Worm (Caenorhabditis elegans) whole organism, midembryonic: ENCODE data around the gene str-214.

Experiments used
- T22C8.4 ChIP-seq: fragments of 200-800 bp; sonication (Bioruptor generic); IDR thresholded peaks from 2 replicates; pipeline ENCODE4 v1.3.6; 2022; ENCODE audit warnings: missing genetic modification characterization, missing compliant biosample characterization
- cog-1 ChIP-seq: sonication (generic microtip); optimal IDR thresholded peaks from 2 replicates; lab custom pipeline; 2016; ENCODE audit warnings: missing genetic modification characterization, missing compliant biosample characterization
- flt-1 ChIP-seq: fragments of 200-800 bp; sonication (Bioruptor generic); IDR thresholded peaks from 2 replicates; pipeline ENCODE4 v1.3.6; 2022; ENCODE audit warnings: missing genetic modification characterization, missing compliant biosample characterization
- klf-2 ChIP-seq: fragments of 200-800 bp; sonication (Bioruptor generic); conservative IDR thresholded peaks from 2 replicates; pipeline ENCODE4 v1.3.6; 2022; ENCODE audit warnings: missing genetic modification reagents, missing genetic modification characterization, missing compliant biosample characterization
- ref-1 ChIP-seq: fragments of 200-800 bp; sonication (Bioruptor generic); conservative IDR thresholded peaks from 2 replicates; pipeline ENCODE4 v1.3.6; 2022; ENCODE audit warnings: missing genetic modification reagents, missing genetic modification characterization, missing compliant biosample characterization
- tab-1 ChIP-seq: fragments of 200-800 bp; sonication (Bioruptor generic); IDR thresholded peaks from 2 replicates; pipeline ENCODE4 v1.3.6; 2022; ENCODE audit warnings: missing genetic modification characterization, missing compliant biosample characterization
- ztf-23 ChIP-seq: fragments of 200-800 bp; sonication (Bioruptor generic); IDR thresholded peaks from 2 replicates; pipeline ENCODE4 v1.3.6; 2022; ENCODE audit warnings: missing genetic modification reagents, missing genetic modification characterization, missing compliant biosample characterization

DNA sequence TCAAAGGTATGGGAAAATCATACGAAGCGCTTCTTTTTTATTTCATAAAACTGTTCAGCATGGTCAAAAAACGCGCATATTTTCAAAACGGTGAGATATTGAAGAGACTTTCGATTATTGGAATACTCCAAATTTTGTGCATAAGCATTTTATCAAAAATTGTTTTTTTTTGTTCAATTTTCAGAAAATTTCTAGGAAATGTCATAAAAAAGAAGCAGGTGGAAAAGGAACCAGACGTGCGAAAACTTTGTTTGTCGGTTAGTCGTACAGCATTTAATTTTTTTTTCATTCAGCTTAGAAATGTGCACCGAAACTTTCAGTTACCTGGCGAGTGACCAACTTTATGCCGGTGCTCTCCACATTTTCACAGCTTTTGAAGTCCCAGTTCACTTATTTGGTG lies 18.3 kb downstream of the str-214 start, which contains the start of gene srh-167:
- no peak for TF ChIP-seq cog-1 (tag; lab: Kevin White, UChicago)
- no peak for TF ChIP-seq tab-1 (GFP tag; lab: Robert Waterston, UW)
- no peak for TF ChIP-seq flt-1
- TF ChIP-seq ref-1 (GFP tag; lab: Robert Waterston, UW): no peak
- no peak for TF ChIP-seq ztf-23 (GFP tag; lab: Robert Waterston, UW)
- TF ChIP-seq klf-2 (GFP tag; lab: Robert Waterston, UW): no peak
- no peak for TF ChIP-seq T22C8.4 (GFP tag; lab: Robert Waterston, UW)
